Fruit fly (Drosophila melanogaster) whole organism, embryonic: Measurements from ENCODE around the gene mio.
A peak's percentile ranks its signal among the peaks of the same experiment; 100 is the strongest.

Experiments
- ATbp ChIP-seq: fragments of 200-800 bp; sonication (Bioruptor generic); optimal IDR thresholded peaks from 2 replicates; lab custom pipeline; 2017; ENCODE audit warnings: missing biosample characterization, mild to moderate bottlenecking, missing genetic modification characterization, missing genetic modification reagents
- Antp ChIP-seq: fragments of 200-800 bp; sonication (Bioruptor generic); optimal IDR thresholded peaks from 3 replicates; lab custom pipeline; 2016; ENCODE audit warnings: missing biosample characterization, missing genetic modification characterization
- Atf6 ChIP-seq: fragments of 200-800 bp; sonication (Bioruptor generic); IDR thresholded peaks from 2 replicates; pipeline ENCODE4 v1.3.6; 2022; ENCODE audit warnings: missing biosample characterization, missing genetic modification characterization
- Blimp-1 ChIP-seq: fragments of 200-800 bp; sonication (Bioruptor generic); optimal IDR thresholded peaks from 3 replicates; lab custom pipeline; 2018; ENCODE audit warnings: missing biosample characterization, missing genetic modification characterization, mild to moderate bottlenecking, moderate library complexity, missing genetic modification reagents
- BtbVII ChIP-seq: fragments of 200-800 bp; sonication (Bioruptor generic); optimal IDR thresholded peaks from 3 replicates; lab custom pipeline; 2017; ENCODE audit warnings: missing biosample characterization, mild to moderate bottlenecking, missing genetic modification characterization
- CG11504 ChIP-seq: fragments of 200-800 bp; sonication (Bioruptor generic); optimal IDR thresholded peaks from 3 replicates; lab custom pipeline; 2019; ENCODE audit warnings: missing biosample characterization, mild to moderate bottlenecking, missing genetic modification characterization, moderate library complexity
- CG1233 ChIP-seq: fragments of 200-800 bp; sonication (Bioruptor generic); optimal IDR thresholded peaks from 4 replicates; lab custom pipeline; 2018; ENCODE audit warnings: missing biosample characterization, mild to moderate bottlenecking, missing genetic modification characterization
- CG12744 ChIP-seq: fragments of 200-800 bp; sonication (Bioruptor generic); optimal IDR thresholded peaks from 2 replicates; lab custom pipeline; 2016; ENCODE audit warnings: missing biosample characterization, missing genetic modification characterization
- CG16813 ChIP-seq: fragments of 200-800 bp; sonication (Bioruptor generic); IDR thresholded peaks from 3 replicates; pipeline ENCODE4 v1.3.6; 2022; ENCODE audit warnings: missing biosample characterization, missing genetic modification characterization; ENCODE audit not compliant: partially characterized antibody
- CG1792 ChIP-seq: fragments of 200-800 bp; sonication (Bioruptor generic); optimal IDR thresholded peaks from 2 replicates; lab custom pipeline; 2016; ENCODE audit warnings: missing biosample characterization, missing genetic modification characterization
- CG2116 ChIP-seq: fragments of 200-800 bp; sonication (Bioruptor generic); optimal IDR thresholded peaks from 3 replicates; lab custom pipeline; 2018; ENCODE audit warnings: missing biosample characterization, mild to moderate bottlenecking, missing genetic modification characterization
- CG2712 ChIP-seq: fragments of 200-800 bp; optimal IDR thresholded peaks from 3 replicates; lab custom pipeline; 2019; ENCODE audit warnings: missing biosample characterization, mild to moderate bottlenecking, missing genetic modification characterization, moderate library complexity
- CG30403 ChIP-seq: fragments of 200-800 bp; sonication (Bioruptor generic); optimal IDR thresholded peaks from 3 replicates; lab custom pipeline; 2016; ENCODE audit warnings: missing biosample characterization, missing genetic modification characterization
- CG3847 ChIP-seq: fragments of 200-800 bp; sonication (Bioruptor generic); IDR thresholded peaks from 2 replicates; pipeline ENCODE4 v1.3.6; 2022; ENCODE audit warnings: missing biosample characterization, missing genetic modification characterization
- CG6689 ChIP-seq: fragments of 200-800 bp; sonication (Bioruptor generic); IDR thresholded peaks from 2 replicates; pipeline ENCODE4 v1.3.6; 2022; ENCODE audit warnings: missing biosample characterization, missing genetic modification characterization
- CG7987 ChIP-seq: fragments of 200-800 bp; sonication (Bioruptor generic); optimal IDR thresholded peaks from 2 replicates; lab custom pipeline; 2018; ENCODE audit warnings: missing biosample characterization, mild to moderate bottlenecking, missing genetic modification characterization, moderate library complexity
- CG8924 ChIP-seq: fragments of 200-800 bp; optimal IDR thresholded peaks from 3 replicates; lab custom pipeline; 2019; ENCODE audit warnings: missing biosample characterization, mild to moderate bottlenecking, missing genetic modification characterization, moderate library complexity
- CG8944 ChIP-seq: fragments of 200-800 bp; sonication (Bioruptor generic); optimal IDR thresholded peaks from 3 replicates; lab custom pipeline; 2016; ENCODE audit warnings: missing biosample characterization, missing genetic modification characterization
- CG9215 ChIP-seq: fragments of 200-800 bp; sonication (Bioruptor generic); IDR thresholded peaks from 2 replicates; pipeline ENCODE4 v1.3.6; 2022; ENCODE audit warnings: missing biosample characterization, missing genetic modification characterization
- CG9797 ChIP-seq: fragments of 200-800 bp; sonication (Bioruptor generic); optimal IDR thresholded peaks from 3 replicates; lab custom pipeline; 2018; ENCODE audit warnings: missing biosample characterization, mild to moderate bottlenecking, missing genetic modification characterization
- CkIIα-i1 ChIP-seq: fragments of 200-800 bp; sonication (Bioruptor generic); IDR thresholded peaks from 2 replicates; pipeline ENCODE4 v1.3.6; 2022; ENCODE audit warnings: missing biosample characterization, missing genetic modification characterization
- Deaf1 ChIP-seq: fragments of 200-800 bp; optimal IDR thresholded peaks from 3 replicates; lab custom pipeline; 2019; ENCODE audit warnings: missing biosample characterization, mild to moderate bottlenecking, missing genetic modification characterization, moderate library complexity
- E2f2 ChIP-seq: fragments of 200-800 bp; sonication (Bioruptor generic); IDR thresholded peaks from 2 replicates; pipeline ENCODE4 v1.3.6; 2022; ENCODE audit warnings: missing biosample characterization, missing genetic modification characterization
- HLH4C ChIP-seq: fragments of 200-800 bp; sonication (Bioruptor generic); IDR thresholded peaks from 3 replicates; pipeline ENCODE4 v1.3.6; 2022; ENCODE audit warnings: missing biosample characterization, missing genetic modification characterization; ENCODE audit not compliant: partially characterized antibody
- HmgD ChIP-seq: fragments of 200-800 bp; sonication (Bioruptor generic); optimal IDR thresholded peaks from 3 replicates; lab custom pipeline; 2016; ENCODE audit warnings: missing biosample characterization, missing genetic modification characterization
- Hmr ChIP-seq: fragments of 200-800 bp; sonication (Bioruptor generic); optimal IDR thresholded peaks from 3 replicates; lab custom pipeline; 2017; ENCODE audit warnings: mild to moderate bottlenecking, missing biosample characterization, missing genetic modification reagents, missing genetic modification characterization
- Hr78 ChIP-seq, 2 experiments: fragments of 200-800 bp in 1 of 2; fragments of >200 bp in 1 of 2; sonication (Bioruptor generic) in 1 of 2; optimal IDR thresholded peaks; 2 replicates each; lab custom pipeline; 2017 to 2019; ENCODE audit warnings: missing biosample characterization in 2 of 2, missing genetic modification characterization in 2 of 2, mild to moderate bottlenecking in 1 of 2, moderate library complexity in 1 of 2
- Kr ChIP-seq: fragments of 200-800 bp; sonication (Bioruptor generic); optimal IDR thresholded peaks from 2 replicates; lab custom pipeline; 2017; ENCODE audit warnings: missing biosample characterization, mild to moderate bottlenecking, missing genetic modification characterization
- Lpt ChIP-seq: fragments of >200 bp; optimal IDR thresholded peaks from 2 replicates; lab custom pipeline; 2018; ENCODE audit warnings: missing biosample characterization, missing genetic modification characterization
- NC2β ChIP-seq: fragments of 200-800 bp; sonication (Bioruptor generic); optimal IDR thresholded peaks from 2 replicates; lab custom pipeline; 2016; ENCODE audit warnings: missing biosample characterization, missing genetic modification characterization
- Nf-YA ChIP-seq: fragments of 200-800 bp; sonication (Bioruptor generic); IDR thresholded peaks from 2 replicates; pipeline ENCODE4 v1.3.6; 2022; ENCODE audit warnings: missing biosample characterization, missing genetic modification characterization
- Ptx1 ChIP-seq: fragments of 200-800 bp; sonication (Bioruptor generic); IDR thresholded peaks from 2 replicates; pipeline ENCODE4 v1.3.6; 2022; ENCODE audit warnings: missing biosample characterization, missing genetic modification characterization
- Rfx ChIP-seq: fragments of 200-800 bp; sonication (Bioruptor generic); IDR thresholded peaks from 2 replicates; pipeline ENCODE4 v1.3.6; 2022; ENCODE audit warnings: missing biosample characterization, missing genetic modification characterization
- Six4 ChIP-seq: fragments of 200-800 bp; sonication (Bioruptor generic); optimal IDR thresholded peaks from 2 replicates; lab custom pipeline; 2016; ENCODE audit warnings: missing biosample characterization, missing genetic modification characterization
- TFAM ChIP-seq: fragments of 200-800 bp; sonication (Bioruptor generic); optimal IDR thresholded peaks from 2 replicates; lab custom pipeline; 2017; ENCODE audit warnings: missing biosample characterization, missing genetic modification characterization, inconsistent platforms
- Taf1 ChIP-seq: fragments of 200-800 bp; sonication (Bioruptor generic); IDR thresholded peaks from 2 replicates; pipeline ENCODE4 v1.3.6; 2022; ENCODE audit warnings: missing biosample characterization, missing genetic modification characterization
- Xbp1 ChIP-seq: fragments of 200-800 bp; sonication (Bioruptor generic); optimal IDR thresholded peaks from 3 replicates; lab custom pipeline; 2016; ENCODE audit warnings: missing biosample characterization, mild to moderate bottlenecking, missing genetic modification characterization
- ab ChIP-seq: fragments of 200-800 bp; sonication (Bioruptor generic); optimal IDR thresholded peaks from 2 replicates; lab custom pipeline; 2016; ENCODE audit warnings: missing biosample characterization, missing genetic modification characterization
- ac ChIP-seq: fragments of 200-800 bp; sonication (Bioruptor generic); optimal IDR thresholded peaks from 3 replicates; lab custom pipeline; 2017; ENCODE audit warnings: missing biosample characterization, mild to moderate bottlenecking, missing genetic modification characterization
- br ChIP-seq: fragments of >200 bp; optimal IDR thresholded peaks from 2 replicates; lab custom pipeline; 2017
- ci ChIP-seq: fragments of 200-800 bp; sonication (Bioruptor generic); IDR thresholded peaks from 3 replicates; pipeline ENCODE4 v1.3.6; 2022; ENCODE audit warnings: missing biosample characterization, missing genetic modification characterization
- dmrt11E ChIP-seq: fragments of 200-800 bp; sonication (Bioruptor generic); optimal IDR thresholded peaks from 3 replicates; lab custom pipeline; 2018; ENCODE audit warnings: missing biosample characterization, mild to moderate bottlenecking, missing genetic modification characterization, moderate library complexity
- ham ChIP-seq: fragments of 200-800 bp; sonication (Bioruptor generic); IDR thresholded peaks from 2 replicates; pipeline ENCODE4 v1.3.6; 2022; ENCODE audit warnings: missing biosample characterization, missing genetic modification characterization
- nerfin-1 ChIP-seq: fragments of 200-800 bp; sonication (Bioruptor generic); optimal IDR thresholded peaks from 3 replicates; lab custom pipeline; 2019; ENCODE audit warnings: missing biosample characterization, mild to moderate bottlenecking, missing genetic modification characterization, moderate library complexity
- ro ChIP-seq: fragments of 200-800 bp; sonication (Bioruptor generic); IDR thresholded peaks from 2 replicates; pipeline ENCODE4 v1.3.6; 2022; ENCODE audit warnings: missing biosample characterization, missing genetic modification characterization
- scrt ChIP-seq: fragments of 200-800 bp; sonication (Bioruptor generic); optimal IDR thresholded peaks from 2 replicates; lab custom pipeline; 2018; ENCODE audit warnings: missing biosample characterization, mild to moderate bottlenecking, missing genetic modification characterization, moderate library complexity
- sens ChIP-seq: fragments of 200-800 bp; sonication (Bioruptor generic); peaks from one replicate; lab custom pipeline; 2016; ENCODE audit warnings: missing biosample characterization, missing genetic modification characterization
- shn ChIP-seq: fragments of 200-800 bp; sonication (Bioruptor generic); optimal IDR thresholded peaks from 3 replicates; lab custom pipeline; 2016; ENCODE audit warnings: missing biosample characterization, missing genetic modification characterization
- stwl ChIP-seq: fragments of 200-800 bp; sonication (Bioruptor generic); optimal IDR thresholded peaks from 3 replicates; lab custom pipeline; 2018; ENCODE audit warnings: missing biosample characterization, mild to moderate bottlenecking, missing genetic modification characterization, moderate library complexity
- vfl ChIP-seq: fragments of 200-800 bp; sonication (Bioruptor generic); optimal IDR thresholded peaks from 2 replicates; lab custom pipeline; 2016; ENCODE audit warnings: missing biosample characterization, missing genetic modification characterization
- zen2 ChIP-seq: fragments of 200-800 bp; sonication (Bioruptor generic); IDR thresholded peaks from 3 replicates; pipeline ENCODE4 v1.3.6; 2022; ENCODE audit warnings: missing biosample characterization, missing genetic modification characterization; ENCODE audit not compliant: partially characterized antibody
- zfh2 ChIP-seq: fragments of 200-800 bp; sonication (Bioruptor generic); optimal IDR thresholded peaks from 2 replicates; lab custom pipeline; 2016; ENCODE audit warnings: missing biosample characterization, missing genetic modification characterization

The mio gene

DNA sequence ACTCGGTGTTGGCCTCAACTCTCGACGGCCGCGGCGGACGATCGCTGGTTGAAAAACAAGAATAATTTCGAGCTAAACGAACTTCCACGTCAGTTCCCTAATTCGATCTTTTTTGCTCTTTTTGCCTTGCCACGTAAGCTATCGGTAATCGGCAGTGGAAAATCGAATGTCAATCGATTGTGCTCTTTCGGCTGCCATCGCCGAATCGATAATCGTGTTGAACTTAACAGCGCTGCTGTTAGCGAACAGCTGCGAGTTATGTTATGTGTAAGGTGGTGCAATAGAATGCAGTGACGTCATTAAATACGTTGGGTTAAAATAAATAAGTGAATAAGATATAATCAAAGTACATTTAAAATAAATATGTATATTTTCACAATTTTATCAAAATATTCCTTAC is 19.6 kb downstream of the mio start, which contains the start of gene Sec24CD (continued):
- TF ChIP-seq BtbVII (GFP tag; lab: Kevin White, UChicago) (no peak), HmgD (GFP tag; lab: Kevin White, UChicago) (no peak), Kr (GFP tag; lab: Kevin White, UChicago) (no peak), CG16813 (peak; percentile 84), Rfx (peak; percentile 26; the same call in 1 of the 2 replicates), E2f2 (GFP tag; lab: Robert Waterston, UW) (peak; percentile 38), Six4 (no peak), Lpt (no peak), Nf-YA (no peak), Antp (GFP tag; lab: Kevin White, UChicago) (no peak), ham (no peak), scrt (GFP tag; lab: Kevin White, UChicago) (no peak), CG7987 (no peak), ATbp (GFP tag; lab: Kevin White, UChicago) (no peak), Ptx1 (GFP tag; lab: Robert Waterston, UW) (no peak), CG30403 (GFP tag; lab: Kevin White, UChicago) (peak; percentile 16), CG11504 (tag; lab: Kevin White, UChicago) (no peak), Xbp1 (peak; percentile 79), Taf1 (GFP tag; lab: Robert Waterston, UW) (no peak), HLH4C (GFP tag; lab: Robert Waterston, UW) (peak; percentile 99), ab (GFP tag; lab: Kevin White, UChicago) (no peak), CG8944 (GFP tag; lab: Kevin White, UChicago) (no peak), ac (GFP tag; lab: Kevin White, UChicago) (no peak), CG6689 (GFP tag; lab: Robert Waterston, UW) (peak; percentile 100), Atf6 (GFP tag; lab: Robert Waterston, UW) (no peak), Deaf1 (tag; lab: Kevin White, UChicago) (no peak), TFAM (GFP tag; lab: Kevin White, UChicago) (no peak), br (lab: Kevin White, UChicago) (no peak), Hr78 (GFP tag; optimal IDR thresholded peaks at IDR 0.05; lab: Kevin White, UChicago) (no peak), CG2116 (GFP tag; lab: Kevin White, UChicago) (peak; percentile 68), ci (GFP tag; lab: Robert Waterston, UW) (peak; percentile 60; the same call in 1 of the 3 replicates), CG1792 (GFP tag; lab: Kevin White, UChicago) (no peak), CkIIα-i1 (GFP tag; lab: Robert Waterston, UW) (no peak), nerfin-1 (tag; lab: Kevin White, UChicago) (no peak), CG3847 (GFP tag; lab: Robert Waterston, UW) (no peak), zfh2 (no peak), zen2 (GFP tag; lab: Robert Waterston, UW) (peak; percentile 96), CG12744 (GFP tag; lab: Kevin White, UChicago) (no peak), ro (GFP tag; lab: Robert Waterston, UW) (no peak), CG9797 (GFP tag; lab: Kevin White, UChicago) (peak; percentile 35), Hmr (GFP tag; lab: Kevin White, UChicago) (no peak), CG2712 (no peak), CG1233 (no peak), stwl (tag; lab: Kevin White, UChicago) (peak; percentile 92), Blimp-1 (GFP tag; lab: Kevin White, UChicago) (no peak), sens (GFP tag; lab: Kevin White, UChicago) (peak; percentile 33), dmrt11E (tag; lab: Kevin White, UChicago) (no peak), CG9215 (GFP tag; lab: Robert Waterston, UW) (no peak), NC2β (GFP tag; lab: Kevin White, UChicago) (no peak), vfl (no peak), CG8924 (tag; lab: Kevin White, UChicago) (no peak), shn (GFP tag; lab: Kevin White, UChicago) (no peak)
